Worm (Caenorhabditis elegans) whole organism, L4 larva: ENCODE results near the gene frm-3.

Source experiments
- T26A8.4 ChIP-seq: fragments of 200-800 bp; sonication (Bioruptor generic); IDR thresholded peaks from 2 replicates; pipeline ENCODE4 v1.3.6; 2022; ENCODE audit warnings: missing genetic modification characterization, missing compliant biosample characterization
- ZK546.5 ChIP-seq, 2 experiments: sonication (generic microtip); optimal IDR thresholded peaks; 2 replicates each; lab custom pipeline; 2017; ENCODE audit warnings: missing biosample characterization in 2 of 2, missing genetic modification characterization in 2 of 2
- ama-1 ChIP-seq: fragments of 150-350 bp; optimal IDR thresholded peaks from 2 replicates; lab custom pipeline; 2014; ENCODE audit warnings: inconsistent platforms, mixed read lengths
- daf-19 ChIP-seq: fragments of 200-800 bp; sonication (Bioruptor generic); conservative IDR thresholded peaks from 2 replicates; pipeline ENCODE4 v1.3.6; 2022; ENCODE audit warnings: missing genetic modification characterization, missing compliant biosample characterization
- nhr-48 ChIP-seq: sonication (generic microtip); optimal IDR thresholded peaks from 2 replicates; lab custom pipeline; 2016; ENCODE audit warnings: mild to moderate bottlenecking, missing genetic modification characterization, missing compliant biosample characterization
- unc-130 ChIP-seq: sonication (generic microtip); optimal IDR thresholded peaks from 2 replicates; lab custom pipeline; 2016; ENCODE audit warnings: missing genetic modification reagents, missing genetic modification characterization, missing compliant biosample characterization
- zfp-3 ChIP-seq: fragments of 200-800 bp; sonication (Bioruptor generic); conservative IDR thresholded peaks from 2 replicates; pipeline ENCODE4 v1.3.6; 2022; ENCODE audit warnings: missing genetic modification reagents, missing genetic modification characterization, missing compliant biosample characterization

- TF ChIP-seq T26A8.4 (GFP tag; lab: Robert Waterston, UW) (no peak), nhr-48 (tag; lab: Kevin White, UChicago) (no peak), ama-1 (lab: Kevin White, UChicago) (no peak), unc-130 (GFP tag; lab: Kevin White, UChicago) (no peak), daf-19 (GFP tag; lab: Robert Waterston, UW) (no peak), zfp-3 (GFP tag; lab: Robert Waterston, UW) (no peak), ZK546.5 (tag; optimal IDR thresholded peaks at IDR 0.05; lab: Kevin White, UChicago) (no peak)
Observed at ce11 chrX:11571714-11572113, 591 bp upstream of the frm-3 start.
